Fruit fly (Drosophila melanogaster) whole organism, pupa: Measurements from ENCODE around the gene nkt.
A peak's percentile ranks its signal among the peaks of the same experiment; 100 is the strongest.

Source experiments
- CG10348 ChIP-seq: fragments of 200-800 bp; sonication (Bioruptor generic); IDR thresholded peaks from 2 replicates; pipeline ENCODE4 v1.3.6; 2022; ENCODE audit warnings: missing biosample characterization, missing genetic modification characterization
- CG12605 ChIP-seq: fragments of 200-800 bp; sonication (Bioruptor generic); IDR thresholded peaks from 2 replicates; pipeline ENCODE4 v1.3.6; 2022; ENCODE audit warnings: missing biosample characterization, missing genetic modification characterization
- CG13204 ChIP-seq: fragments of 200-800 bp; sonication (Bioruptor generic); optimal IDR thresholded peaks from 2 replicates; lab custom pipeline; 2018; ENCODE audit warnings: missing biosample characterization, mild to moderate bottlenecking, missing genetic modification characterization, moderate library complexity
- CG14655 ChIP-seq: fragments of 200-800 bp; sonication (Bioruptor generic); optimal IDR thresholded peaks from 3 replicates; lab custom pipeline; 2017; ENCODE audit warnings: mild to moderate bottlenecking, missing biosample characterization, missing genetic modification reagents, missing genetic modification characterization
- CG15710 ChIP-seq: fragments of 200-800 bp; sonication (Bioruptor generic); optimal IDR thresholded peaks from 2 replicates; lab custom pipeline; 2018; ENCODE audit warnings: missing biosample characterization, mild to moderate bottlenecking, missing genetic modification characterization, moderate library complexity
- CG17806 ChIP-seq: fragments of 200-800 bp; sonication (Bioruptor generic); optimal IDR thresholded peaks from 2 replicates; lab custom pipeline; 2018; ENCODE audit warnings: missing biosample characterization, mild to moderate bottlenecking, missing genetic modification characterization, moderate library complexity
- CG32121 ChIP-seq: fragments of 200-800 bp; sonication (Bioruptor generic); IDR thresholded peaks from 2 replicates; pipeline ENCODE4 v1.3.6; 2022; ENCODE audit warnings: missing biosample characterization, missing genetic modification characterization
- CG34367 ChIP-seq: fragments of 200-800 bp; sonication (Bioruptor generic); optimal IDR thresholded peaks from 2 replicates; lab custom pipeline; 2018; ENCODE audit warnings: missing biosample characterization, mild to moderate bottlenecking, missing genetic modification characterization
- CG4496 ChIP-seq: fragments of 200-800 bp; sonication (Bioruptor generic); IDR thresholded peaks from 3 replicates; pipeline ENCODE4 v1.3.6; 2022; ENCODE audit warnings: missing biosample characterization, missing genetic modification characterization
- CG8159 ChIP-seq: fragments of 200-800 bp; sonication (Bioruptor generic); optimal IDR thresholded peaks from 3 replicates; lab custom pipeline; 2018; ENCODE audit warnings: missing biosample characterization, mild to moderate bottlenecking, missing genetic modification characterization, moderate library complexity
- CG8301 ChIP-seq: fragments of 200-800 bp; sonication (Bioruptor generic); optimal IDR thresholded peaks from 2 replicates; lab custom pipeline; 2018; ENCODE audit warnings: missing biosample characterization, mild to moderate bottlenecking, missing genetic modification characterization
- CG9948 ChIP-seq: fragments of 200-800 bp; sonication (Bioruptor generic); optimal IDR thresholded peaks from 2 replicates; lab custom pipeline; 2018; ENCODE audit warnings: missing biosample characterization, mild to moderate bottlenecking, missing genetic modification characterization, moderate library complexity
- D1 ChIP-seq: fragments of 200-800 bp; sonication (Bioruptor generic); optimal IDR thresholded peaks from 2 replicates; lab custom pipeline; 2018; ENCODE audit warnings: missing biosample characterization, mild to moderate bottlenecking, missing genetic modification characterization, moderate library complexity
- EcR ChIP-seq: fragments of 200-800 bp; sonication (Bioruptor generic); optimal IDR thresholded peaks from 3 replicates; lab custom pipeline; 2019; ENCODE audit warnings: missing biosample characterization, missing genetic modification characterization, mild to moderate bottlenecking, moderate library complexity, missing genetic modification reagents
- Ets98B ChIP-seq: fragments of 200-800 bp; sonication (Bioruptor generic); IDR thresholded peaks from 2 replicates; pipeline ENCODE4 v1.3.6; 2022; ENCODE audit warnings: missing biosample characterization, missing genetic modification characterization
- Pif1A ChIP-seq: fragments of 200-800 bp; sonication (Bioruptor generic); optimal IDR thresholded peaks from 3 replicates; lab custom pipeline; 2016; ENCODE audit warnings: missing biosample characterization, missing genetic modification characterization
- Pif1B ChIP-seq: fragments of 200-800 bp; sonication (Bioruptor generic); optimal IDR thresholded peaks from 3 replicates; lab custom pipeline; 2016; ENCODE audit warnings: missing biosample characterization, missing genetic modification characterization
- Snoo ChIP-seq: fragments of 200-800 bp; sonication (Bioruptor generic); optimal IDR thresholded peaks from 3 replicates; lab custom pipeline; 2017; ENCODE audit warnings: missing biosample characterization, mild to moderate bottlenecking, missing genetic modification characterization, inconsistent platforms
- fd96Ca ChIP-seq: fragments of 200-800 bp; sonication (Bioruptor generic); IDR thresholded peaks from 3 replicates; pipeline ENCODE4 v1.3.6; 2022; ENCODE audit warnings: missing biosample characterization, missing genetic modification characterization
- gl ChIP-seq: fragments of 200-800 bp; sonication (Bioruptor generic); optimal IDR thresholded peaks from 2 replicates; lab custom pipeline; 2018; ENCODE audit warnings: missing biosample characterization, mild to moderate bottlenecking, missing genetic modification characterization
- rn ChIP-seq: fragments of 200-800 bp; sonication (Bioruptor generic); IDR thresholded peaks from 2 replicates; pipeline ENCODE4 v1.3.6; 2022; ENCODE audit warnings: missing biosample characterization, missing genetic modification characterization

The nkt gene

DNA sequence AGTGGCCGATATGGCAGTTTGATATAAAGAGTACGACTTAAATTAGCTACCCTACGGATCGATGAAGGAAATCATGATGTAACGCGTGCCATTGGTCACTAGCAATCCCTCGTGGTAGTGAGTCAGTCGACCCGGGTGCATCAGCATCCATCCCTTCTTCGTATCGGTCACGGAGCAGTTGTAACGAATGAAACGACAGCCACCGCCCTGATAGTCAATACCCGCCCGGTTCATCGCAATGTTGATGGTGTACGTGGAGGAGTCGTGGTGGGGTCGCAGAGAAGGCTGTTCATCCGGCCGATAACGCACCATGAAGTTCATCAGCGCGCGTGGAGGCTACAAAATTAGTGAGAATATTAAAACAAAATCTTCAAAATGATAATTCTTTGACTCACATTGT is 2.8 kb upstream of the nkt start:
- TF ChIP-seq EcR (GFP tag; lab: Kevin White, UChicago) = peak; percentile 67
- no peak for TF ChIP-seq CG13204 (GFP tag; lab: Kevin White, UChicago)

DNA sequence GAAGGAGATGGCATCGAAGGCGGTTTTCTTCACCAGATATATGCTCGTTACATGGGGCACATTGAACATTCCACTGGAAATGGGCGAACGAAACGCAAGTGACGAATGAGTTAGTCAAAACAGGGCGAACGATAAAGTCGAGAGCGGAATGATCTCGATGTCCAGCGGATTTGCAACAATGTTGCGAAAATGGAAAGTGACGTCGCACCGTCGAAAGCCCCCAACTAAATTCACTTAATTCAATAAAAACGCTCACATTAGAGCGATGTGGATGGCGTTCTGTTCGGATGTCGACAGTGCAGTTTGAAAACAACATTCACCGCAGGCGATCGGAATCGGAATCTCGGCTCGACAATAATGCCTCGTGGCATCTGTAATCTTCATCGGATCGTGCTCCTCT is 1.8 kb upstream of the nkt start, which contains the start of gene CG7607:
Gene CG7607 (plus strand): TSS at position 301 of the 400 bp plus-strand sequence.
- TF ChIP-seq CG15710 (tag; lab: Kevin White, UChicago) (no peak), rn (no peak), gl (no peak), EcR (GFP tag; lab: Kevin White, UChicago) (no peak), CG9948 (no peak), CG34367 (tag; lab: Kevin White, UChicago) (no peak), Snoo (tag; lab: Kevin White, UChicago) (no peak), D1 (tag; lab: Kevin White, UChicago) (no peak)

DNA sequence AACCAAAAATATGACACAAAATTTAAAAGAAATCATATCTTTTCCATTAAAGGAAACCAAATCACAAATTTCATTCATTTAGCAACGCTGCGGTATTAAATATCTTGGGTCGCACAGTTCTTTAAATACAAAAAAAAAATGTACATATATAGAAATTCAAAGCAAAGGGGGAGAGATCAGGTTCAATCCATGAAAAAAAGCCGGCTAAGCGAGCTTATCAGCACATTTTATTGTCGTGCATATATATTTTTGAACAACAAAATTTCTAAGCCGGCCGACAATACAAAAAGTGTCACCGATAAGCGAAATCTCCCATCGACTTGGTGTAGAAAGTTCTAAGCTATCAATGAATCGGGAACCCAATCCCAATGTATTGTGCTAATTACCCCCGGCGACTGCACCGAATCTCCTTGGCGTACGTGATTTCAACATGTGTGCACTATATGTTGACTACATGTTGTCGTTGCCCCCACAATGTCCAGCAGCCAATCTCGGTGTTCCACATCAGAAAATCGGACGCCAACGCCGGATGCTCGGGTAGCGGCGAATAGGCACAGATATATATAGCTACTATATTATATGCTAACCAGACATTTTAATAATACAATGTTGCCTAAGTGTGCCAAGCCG is 2.8 kb downstream of the nkt start:
- TF ChIP-seq EcR (GFP tag; lab: Kevin White, UChicago) (no peak), CG12605 (GFP tag; lab: Robert Waterston, UW) (no peak), CG9948 (no peak), CG13204 (GFP tag; lab: Kevin White, UChicago) (no peak), CG4496 (GFP tag; lab: Robert Waterston, UW) (no peak), CG34367 (tag; lab: Kevin White, UChicago) (no peak), fd96Ca (GFP tag; lab: Robert Waterston, UW) (no peak), Ets98B (GFP tag; lab: Robert Waterston, UW) (no peak), Pif1A (GFP tag; lab: Kevin White, UChicago) (no peak), D1 (tag; lab: Kevin White, UChicago) (no peak), gl (no peak), CG32121 (no peak)

dm6 chr3L:11204852-11205251 is 3.7 kb downstream of the nkt start:
- no peak for TF ChIP-seq CG15710 (tag; lab: Kevin White, UChicago)
- no peak for TF ChIP-seq CG8159
- TF ChIP-seq CG32121 = no peak
- no peak for TF ChIP-seq Pif1B (GFP tag; lab: Kevin White, UChicago)
- TF ChIP-seq CG12605 (GFP tag; lab: Robert Waterston, UW) = no peak
- no peak for TF ChIP-seq CG17806
- TF ChIP-seq CG14655 = no peak
- no peak for TF ChIP-seq Snoo (tag; lab: Kevin White, UChicago)

- TF ChIP-seq EcR (GFP tag; lab: Kevin White, UChicago) (no peak), CG17806 (no peak), Ets98B (GFP tag; lab: Robert Waterston, UW) (peak; percentile 31; the same call in 1 of the 2 replicates), Snoo (tag; lab: Kevin White, UChicago) (no peak), CG9948 (no peak), gl (no peak), CG14655 (no peak), CG8301 (tag; lab: Kevin White, UChicago) (no peak), Pif1A (GFP tag; lab: Kevin White, UChicago) (no peak), fd96Ca (GFP tag; lab: Robert Waterston, UW) (no peak), CG10348 (GFP tag; lab: Robert Waterston, UW) (no peak), CG15710 (tag; lab: Kevin White, UChicago) (peak; percentile 13), CG32121 (no peak), Pif1B (GFP tag; lab: Kevin White, UChicago) (no peak), CG34367 (tag; lab: Kevin White, UChicago) (no peak), D1 (tag; lab: Kevin White, UChicago) (peak; percentile 54), CG13204 (GFP tag; lab: Kevin White, UChicago) (no peak), rn (no peak), CG12605 (GFP tag; lab: Robert Waterston, UW) (peak; percentile 61; the same call in 1 of the 2 replicates), CG8159 (no peak), CG4496 (GFP tag; lab: Robert Waterston, UW) (peak; percentile 50; the same call in 1 of the 3 replicates)
Measured at dm6 chr3L:11205608-11206336, 4.6 kb downstream of the nkt start, which contains the start of gene Plod. Gene Plod (minus strand): TSS chr3L:11206016.

DNA sequence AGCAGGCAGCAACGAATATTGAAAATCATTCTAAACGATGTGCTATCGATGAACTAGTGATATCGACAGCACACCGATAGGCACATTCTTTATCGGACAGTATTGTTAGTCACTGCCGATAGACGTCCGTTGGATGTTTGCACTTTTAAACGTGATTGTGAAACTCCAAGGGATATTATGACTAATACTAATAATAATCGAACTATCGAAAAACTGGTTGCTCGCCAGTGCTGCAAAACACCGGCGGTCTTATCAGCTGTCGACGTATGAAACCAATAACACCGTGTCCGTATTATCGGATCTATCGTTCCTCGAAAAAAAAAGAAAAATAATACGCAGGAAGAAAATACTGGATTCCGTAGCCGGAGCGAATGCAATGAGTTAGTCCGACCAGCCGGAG is 9.4 kb downstream of the nkt start, which contains the start of the genes Ube3a and CG7600:
Gene Ube3a (minus strand): TSS at position 67 of the 400 bp plus-strand sequence.
Gene CG7600 (plus strand): TSS at position 270 of the 400 bp plus-strand sequence.
- TF ChIP-seq CG13204 (GFP tag; lab: Kevin White, UChicago) = no peak
- peak; percentile 13 for TF ChIP-seq gl
- TF ChIP-seq D1 (tag; lab: Kevin White, UChicago) = no peak
- TF ChIP-seq CG10348 (GFP tag; lab: Robert Waterston, UW) = no peak
- TF ChIP-seq CG17806 = no peak
- 0 out of 2 replicates have a peak, but pooled peaks have one; percentile 16 for TF ChIP-seq CG12605 (GFP tag; lab: Robert Waterston, UW)
- TF ChIP-seq CG34367 (tag; lab: Kevin White, UChicago) = no peak
- peak; percentile 26 for TF ChIP-seq EcR (GFP tag; lab: Kevin White, UChicago)
- peak; percentile 22 for TF ChIP-seq CG8159
- TF ChIP-seq CG9948 = no peak
- no peak for TF ChIP-seq Pif1B (GFP tag; lab: Kevin White, UChicago)
- TF ChIP-seq CG32121 = 0 out of 2 replicates have a peak, but pooled peaks have one; percentile 22
- 0 out of 3 replicates have a peak, but pooled peaks have one; percentile 57 for TF ChIP-seq CG4496 (GFP tag; lab: Robert Waterston, UW)
- peak; percentile 21 for TF ChIP-seq Snoo (tag; lab: Kevin White, UChicago)
- peak; percentile 59; the same call in 2 of the 3 replicates for TF ChIP-seq fd96Ca (GFP tag; lab: Robert Waterston, UW)
- no peak for TF ChIP-seq CG14655
- peak; percentile 12 for TF ChIP-seq CG8301 (tag; lab: Kevin White, UChicago)
- TF ChIP-seq Pif1A (GFP tag; lab: Kevin White, UChicago) = no peak
- peak; percentile 15 for TF ChIP-seq CG15710 (tag; lab: Kevin White, UChicago)
- no peak for TF ChIP-seq rn
- TF ChIP-seq Ets98B (GFP tag; lab: Robert Waterston, UW) = peak; percentile 31; the same call in 1 of the 2 replicates
- TF ChIP-seq, all 21 proteins: peak for 11
